Worm (Caenorhabditis elegans) whole organism, late embryonic: ENCODE measurements around the gene C01G12.3.

Source experiments
- ahr-1 ChIP-seq: sonication (generic microtip); optimal IDR thresholded peaks from 2 replicates; lab custom pipeline; 2016; ENCODE audit warnings: missing genetic modification characterization, missing compliant biosample characterization
- ama-1 ChIP-seq: fragments of 150-350 bp; optimal IDR thresholded peaks from 2 replicates; lab custom pipeline; 2014
- ceh-19 ChIP-seq: fragments of 200-800 bp; sonication (Bioruptor generic); optimal IDR thresholded peaks from 2 replicates; lab custom pipeline; 2018; ENCODE audit warnings: mild to moderate bottlenecking, missing genetic modification characterization, missing compliant biosample characterization
- ceh-6 ChIP-seq: fragments of 200-800 bp; sonication (Bioruptor generic); optimal IDR thresholded peaks from 2 replicates; lab custom pipeline; 2018; ENCODE audit warnings: mild to moderate bottlenecking, missing genetic modification characterization, missing compliant biosample characterization
- ets-4 ChIP-seq: sonication (generic microtip); optimal IDR thresholded peaks from 2 replicates; lab custom pipeline; 2016; ENCODE audit warnings: missing genetic modification characterization, missing compliant biosample characterization
- hlh-6 ChIP-seq: sonication (generic microtip); optimal IDR thresholded peaks from 2 replicates; lab custom pipeline; 2016; ENCODE audit warnings: missing genotype, missing genetic modification characterization, missing compliant biosample characterization
- lim-6 ChIP-seq: sonication (generic microtip); optimal IDR thresholded peaks from 2 replicates; lab custom pipeline; 2016; ENCODE audit warnings: missing genetic modification characterization, missing compliant biosample characterization
- nhr-232 ChIP-seq: sonication (generic microtip); optimal IDR thresholded peaks from 2 replicates; lab custom pipeline; 2016; ENCODE audit warnings: missing genetic modification characterization, missing compliant biosample characterization
- pat-9 ChIP-seq: fragments of 200-800 bp; sonication (Bioruptor generic); optimal IDR thresholded peaks from 2 replicates; lab custom pipeline; 2018; ENCODE audit warnings: mild to moderate bottlenecking, missing genetic modification characterization, moderate library complexity, missing compliant biosample characterization
- pha-2 ChIP-seq: sonication (generic microtip); optimal IDR thresholded peaks from 2 replicates; lab custom pipeline; 2017; ENCODE audit warnings: mild to moderate bottlenecking, missing genetic modification characterization, missing compliant biosample characterization
- pha-4 ChIP-seq: fragments of 150-350 bp; optimal IDR thresholded peaks from 2 replicates; lab custom pipeline; 2018; ENCODE audit warnings: missing biosample characterization, missing genetic modification reagents, missing genetic modification characterization

ce11 chrII:14578716-14579115 is 3.4 kb downstream of the C01G12.3 start, which contains the start of gene C01G12.9:
- TF ChIP-seq ceh-6 (GFP tag; lab: Kevin White, UChicago) (no peak), ama-1 (lab: Kevin White, UChicago) (no peak), nhr-232 (tag; lab: Kevin White, UChicago) (no peak), ahr-1 (tag; lab: Kevin White, UChicago) (no peak), pha-2 (tag; lab: Kevin White, UChicago) (no peak), pat-9 (tag; lab: Kevin White, UChicago) (no peak), ets-4 (tag; lab: Kevin White, UChicago) (no peak), lim-6 (tag; lab: Kevin White, UChicago) (no peak), hlh-6 (tag; lab: Kevin White, UChicago) (no peak), ceh-19 (GFP tag; lab: Kevin White, UChicago) (no peak), pha-4 (tag; lab: Kevin White, UChicago) (no peak)
